Worm (Caenorhabditis elegans): Measurements from ENCODE around the gene dct-11.

dct-11 gene

DNA sequence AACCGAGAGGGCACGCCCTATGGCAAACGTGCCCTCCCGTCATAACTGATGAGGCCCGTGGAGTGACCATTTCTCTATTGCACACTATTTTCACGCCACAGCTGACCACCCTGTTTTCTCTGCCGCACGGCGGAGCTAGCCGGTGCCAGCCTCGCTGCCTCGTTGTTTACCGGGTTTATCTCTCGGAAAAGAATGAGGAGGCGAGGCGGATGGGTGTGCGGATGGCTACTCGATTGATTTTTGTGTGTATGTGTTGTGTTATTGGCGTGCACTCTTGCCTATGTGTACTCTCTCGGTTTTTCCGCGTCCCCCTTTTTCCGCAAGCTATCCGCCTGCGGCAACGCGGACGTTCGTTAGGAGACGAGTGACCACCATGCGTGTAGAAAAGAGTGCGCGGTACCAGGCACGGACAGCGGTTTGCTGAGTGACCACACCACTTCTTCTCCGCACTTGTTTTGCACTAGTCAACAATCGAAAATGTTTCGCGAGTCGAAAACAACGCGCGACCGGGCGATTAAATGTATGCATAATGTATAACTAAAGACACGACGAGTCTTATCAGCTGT lies 27.5 kb downstream of the dct-11 start:
- TF ChIP-seq unc-62 (GFP tag; optimal IDR thresholded peaks at IDR 0.05): no peak

DNA sequence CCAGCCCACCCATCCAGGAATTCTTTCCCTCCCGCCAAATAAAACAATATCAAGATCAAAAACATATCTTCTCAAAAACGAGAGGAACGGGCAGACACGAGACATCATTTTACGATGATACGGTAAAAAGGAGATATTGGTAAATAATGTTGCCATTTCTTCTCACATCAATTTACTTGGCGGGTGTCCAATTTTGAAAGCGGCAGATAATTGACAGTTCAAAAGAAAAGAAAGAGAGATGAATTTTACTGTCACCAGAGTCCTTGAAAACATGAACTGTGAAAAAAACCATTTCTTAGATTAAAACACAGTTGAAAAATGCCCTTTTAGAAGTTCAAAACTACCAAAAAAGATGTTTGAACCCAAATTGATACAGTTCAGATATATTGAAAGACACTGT lies 28.9 kb downstream of the dct-11 start:
- TF ChIP-seq unc-62 (GFP tag; optimal IDR thresholded peaks at IDR 0.05): no peak

- TF ChIP-seq unc-62 (GFP tag; optimal IDR thresholded peaks at IDR 0.05): no peak
Measured at ce11 chrX:5805872-5806472, 33.6 kb downstream of the dct-11 start, which contains the start of gene F13D11.3. TSS of gene F13D11.3 (minus strand) at chrX:5805922.

ce11 chrX:5803492-5803891 lies 36.1 kb downstream of the dct-11 start:
- TF ChIP-seq unc-62 (GFP tag; optimal IDR thresholded peaks at IDR 0.05): no peak

DNA sequence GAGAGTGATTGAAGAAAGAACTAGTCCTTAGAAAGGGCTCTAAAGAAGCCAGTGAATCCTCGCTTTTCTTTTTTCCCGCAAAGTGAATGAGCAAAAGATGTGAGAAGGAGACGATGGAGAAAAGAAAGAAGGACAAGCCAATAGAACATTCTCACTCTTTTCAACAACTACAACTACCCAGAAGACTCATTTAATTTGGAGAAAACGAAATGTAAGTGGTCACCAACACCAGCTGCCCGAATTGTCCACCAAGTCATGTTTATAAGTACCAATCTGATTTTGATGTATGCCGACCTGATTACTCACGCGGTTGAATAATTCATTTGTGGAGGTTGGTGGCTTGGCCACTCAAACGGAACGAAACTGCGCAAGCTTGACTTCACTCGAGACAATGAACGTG lies 37.0 kb downstream of the dct-11 start:
- TF ChIP-seq unc-62 (GFP tag; optimal IDR thresholded peaks at IDR 0.05): no peak

DNA sequence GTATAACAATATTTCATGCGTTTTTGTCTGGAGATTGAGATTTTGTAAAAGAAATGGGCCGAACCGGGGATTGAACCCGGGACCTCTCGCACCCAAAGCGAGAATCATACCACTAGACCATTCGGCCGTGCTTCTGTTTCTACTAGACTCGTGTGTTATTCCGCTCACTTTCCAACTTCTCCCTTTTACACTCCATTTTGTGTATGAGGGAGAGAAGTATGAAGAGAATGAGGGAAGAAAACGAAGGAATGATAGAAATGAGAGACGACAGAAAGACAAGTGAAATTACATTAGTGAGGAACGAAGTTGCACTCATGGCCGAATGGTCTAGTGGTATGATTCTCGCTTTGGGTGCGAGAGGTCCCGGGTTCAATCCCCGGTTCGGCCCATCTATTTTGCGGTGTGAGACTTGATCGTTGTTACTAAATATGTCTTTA lies 38.4 kb downstream of the dct-11 start:
- TF ChIP-seq unc-62 (GFP tag; optimal IDR thresholded peaks at IDR 0.05): no peak

- TF ChIP-seq unc-62 (GFP tag; optimal IDR thresholded peaks at IDR 0.05): no peak
Measured at ce11 chrX:5799229-5799628, 40.3 kb downstream of the dct-11 start.

- no peak for TF ChIP-seq unc-62 (GFP tag; optimal IDR thresholded peaks at IDR 0.05)
Measured at ce11 chrX:5798690-5799089, 40.9 kb downstream of the dct-11 start, which contains the start of gene F46G11.4. TSS of gene F46G11.4 (minus strand) at chrX:5798790.

ce11 chrX:5794432-5794831 lies 45.1 kb downstream of the dct-11 start:
- TF ChIP-seq unc-62 (GFP tag; optimal IDR thresholded peaks at IDR 0.05): no peak

DNA sequence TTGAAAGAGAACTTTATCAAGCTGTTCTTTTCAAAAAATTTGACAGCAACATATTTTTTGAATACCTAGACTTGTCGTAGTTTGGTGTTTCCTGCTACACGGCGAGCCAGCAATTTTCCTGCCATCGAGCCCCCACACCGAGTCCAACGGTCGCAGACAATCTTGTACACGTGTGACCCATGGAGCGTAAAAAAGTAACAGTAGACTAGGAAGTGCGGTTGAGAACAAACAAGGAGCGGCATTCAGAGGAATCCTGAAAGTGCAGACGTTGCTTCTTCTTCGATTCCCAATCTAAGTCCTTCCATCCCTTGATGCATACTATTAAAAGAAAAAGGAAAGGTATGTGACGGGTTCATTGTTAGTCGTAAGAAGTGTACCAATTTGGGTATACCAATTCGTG lies 48.7 kb downstream of the dct-11 start, which contains the start of gene twnk-1:
twnk-1 (plus strand) TSS at position 301 of the 400 bp plus-strand sequence.
- no peak for TF ChIP-seq unc-62 (GFP tag; optimal IDR thresholded peaks at IDR 0.05)

Data from whole organism, dauer.